Worm (Caenorhabditis elegans): ENCODE measurements around the gene C08F1.10.
A peak's percentile ranks its signal among the peaks of the same experiment; 100 is the strongest.

The C08F1.10 gene

ce11 chrII:1806358-1806757 lies 20.2 kb upstream of the C08F1.10 start, which contains the start of gene C08F1.12:
Gene C08F1.12, minus strand, starts transcription at chrII:1806458.
- no peak for TF ChIP-seq ceh-20 (GFP tag; IDR thresholded peaks at IDR 0.05)
- TF ChIP-seq ZK546.5 (tag; optimal IDR thresholded peaks at IDR 0.05), result no peak
- TF ChIP-seq daf-19 (GFP tag; conservative IDR thresholded peaks at IDR 0.05), result no peak
- TF ChIP-seq nhr-77 (tag; optimal IDR thresholded peaks at IDR 0.05), result no peak
- TF ChIP-seq ceh-82 (tag; optimal IDR thresholded peaks at IDR 0.05), result no peak
- no peak for TF ChIP-seq lin-15B (tag; optimal IDR thresholded peaks at IDR 0.05)
- no peak for TF ChIP-seq rbr-2 (tag; optimal IDR thresholded peaks at IDR 0.05)
- TF ChIP-seq egl-27 (tag; optimal IDR thresholded peaks at IDR 0.05), result no peak
- TF ChIP-seq ceh-62 (tag; optimal IDR thresholded peaks at IDR 0.05), result no peak

ce11 chrII:1788087-1788486 lies 2.0 kb upstream of the C08F1.10 start, which contains the start of the genes C08F1.6 and fbxb-13:
Gene C08F1.6, minus strand, starts transcription at chrII:1788187.
Gene fbxb-13, plus strand, starts transcription at chrII:1788277.
- TF ChIP-seq nhr-6 (tag; optimal IDR thresholded peaks at IDR 0.05) (no peak), pha-4 (GFP tag; IDR thresholded peaks at IDR 0.05) (no peak), pha-4 (tag; optimal IDR thresholded peaks at IDR 0.05) (no peak), F10B5.3 (tag; optimal IDR thresholded peaks at IDR 0.05) (no peak), madf-9 (GFP tag; conservative IDR thresholded peaks at IDR 0.05) (no peak), sdz-12 (GFP tag; optimal IDR thresholded peaks at IDR 0.05) (no peak), dmd-8 (GFP tag; IDR thresholded peaks at IDR 0.05) (no peak)

- TF ChIP-seq unc-62 (GFP tag; optimal IDR thresholded peaks at IDR 0.05 in 1 of 2) (peak in 1 of 2 experiments; percentile 97), unc-62 (tag; optimal IDR thresholded peaks at IDR 0.05) (no peak), nhr-76 (tag; optimal IDR thresholded peaks at IDR 0.05) (no peak)
Observed at ce11 chrII:1787208-1787607, 1.1 kb upstream of the C08F1.10 start.

ce11 chrII:1784799-1785198 lies 1.3 kb downstream of the C08F1.10 start, which contains the start of gene C08F1.11:
Gene C08F1.11, minus strand, starts transcription at chrII:1784899.
- TF ChIP-seq F10B5.3 (tag; optimal IDR thresholded peaks at IDR 0.05), result no peak
- no peak for TF ChIP-seq lin-38 (GFP tag; IDR thresholded peaks at IDR 0.05)
- no peak for TF ChIP-seq daf-19 (GFP tag; conservative IDR thresholded peaks at IDR 0.05)
- no peak for TF ChIP-seq fos-1 (tag; optimal IDR thresholded peaks at IDR 0.05)
- TF ChIP-seq ceh-82 (tag; optimal IDR thresholded peaks at IDR 0.05), result no peak
- no peak for TF ChIP-seq sdz-12 (GFP tag; optimal IDR thresholded peaks at IDR 0.05)
- TF ChIP-seq zfp-2 (tag; optimal IDR thresholded peaks at IDR 0.05), result no peak
- TF ChIP-seq nhr-25 (tag; optimal IDR thresholded peaks at IDR 0.05; ENCODE audit: borderline replicate concordance, insufficient read depth), result no peak
- no peak for TF ChIP-seq madf-9 (GFP tag; conservative IDR thresholded peaks at IDR 0.05)
- no peak for TF ChIP-seq zag-1 (tag; optimal IDR thresholded peaks at IDR 0.05)

- no peak for TF ChIP-seq dmd-8 (GFP tag; IDR thresholded peaks at IDR 0.05)
- TF ChIP-seq T26A8.4 (GFP tag; IDR thresholded peaks at IDR 0.05), result no peak
- TF ChIP-seq lin-29 (GFP tag; IDR thresholded peaks at IDR 0.05), result no peak
- no peak for TF ChIP-seq lin-15B (tag; optimal IDR thresholded peaks at IDR 0.05)
- TF ChIP-seq ceh-20 (GFP tag; IDR thresholded peaks at IDR 0.05), result no peak
- no peak for TF ChIP-seq lin-39 (tag; optimal IDR thresholded peaks at IDR 0.05)
- no peak for TF ChIP-seq nhr-76 (tag; optimal IDR thresholded peaks at IDR 0.05)
- TF ChIP-seq set-16 (GFP tag; IDR thresholded peaks at IDR 0.05), result no peak
- no peak for TF ChIP-seq nhr-10 (tag; optimal IDR thresholded peaks at IDR 0.05)
- TF ChIP-seq gei-8 (GFP tag; optimal IDR thresholded peaks at IDR 0.05), result no peak
- no peak for TF ChIP-seq dpl-1 (GFP tag; optimal IDR thresholded peaks at IDR 0.05)
- no peak for TF ChIP-seq pqm-1 (tag; optimal IDR thresholded peaks at IDR 0.05)
- TF ChIP-seq arid-1 (GFP tag; conservative IDR thresholded peaks at IDR 0.05), result no peak
- no peak for TF ChIP-seq nhr-42 (GFP tag; IDR thresholded peaks at IDR 0.05)
Observed at ce11 chrII:1782474-1782873, 3.6 kb downstream of the C08F1.10 start, which contains the start of gene math-4. Gene math-4, minus strand, starts transcription at chrII:1782574.
